Worm (Caenorhabditis elegans): Measurements from ENCODE around the gene gpla-1.

Gene gpla-1

DNA sequence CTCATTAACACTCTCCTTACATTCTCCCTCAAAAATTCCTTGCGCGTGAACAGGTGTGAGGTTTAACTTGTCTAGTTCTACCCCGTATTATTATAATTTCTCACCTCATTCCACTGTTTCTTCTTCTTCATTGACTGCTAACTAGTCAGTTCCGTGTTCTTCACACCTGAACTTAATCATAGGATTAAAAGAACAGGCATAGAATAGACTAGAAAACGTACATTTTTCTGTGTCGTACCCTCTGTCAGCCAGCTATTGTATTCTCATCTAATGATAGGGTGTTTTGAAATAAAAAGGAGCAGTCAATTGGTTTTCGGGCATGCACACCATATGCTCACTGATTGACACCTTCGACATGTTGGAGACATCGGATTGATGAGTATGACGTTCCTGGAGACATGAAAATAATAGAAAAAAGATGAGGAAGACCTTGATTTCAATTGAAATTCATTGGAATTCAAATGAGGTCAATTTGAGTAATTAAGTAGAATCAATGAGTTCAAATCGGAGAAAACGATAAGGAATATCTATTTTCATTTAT lies 9.9 kb upstream of the gpla-1 start:
- no peak for TF ChIP-seq flt-1 (GFP tag; IDR thresholded peaks at IDR 0.05)
- no peak for TF ChIP-seq ztf-29 (GFP tag; IDR thresholded peaks at IDR 0.05)
- no peak for TF ChIP-seq tab-1 (GFP tag; IDR thresholded peaks at IDR 0.05)
- TF ChIP-seq klf-2 (GFP tag; conservative IDR thresholded peaks at IDR 0.05): no peak
- no peak for TF ChIP-seq T22C8.4 (GFP tag; IDR thresholded peaks at IDR 0.05)
- TF ChIP-seq cog-1 (tag; optimal IDR thresholded peaks at IDR 0.05): no peak
- TF ChIP-seq ztf-23 (GFP tag; IDR thresholded peaks at IDR 0.05): no peak
- no peak for TF ChIP-seq ref-1 (GFP tag; conservative IDR thresholded peaks at IDR 0.05)
- TF ChIP-seq med-1 (GFP tag; optimal IDR thresholded peaks at IDR 0.05; ENCODE audit: insufficient read depth): no peak

DNA sequence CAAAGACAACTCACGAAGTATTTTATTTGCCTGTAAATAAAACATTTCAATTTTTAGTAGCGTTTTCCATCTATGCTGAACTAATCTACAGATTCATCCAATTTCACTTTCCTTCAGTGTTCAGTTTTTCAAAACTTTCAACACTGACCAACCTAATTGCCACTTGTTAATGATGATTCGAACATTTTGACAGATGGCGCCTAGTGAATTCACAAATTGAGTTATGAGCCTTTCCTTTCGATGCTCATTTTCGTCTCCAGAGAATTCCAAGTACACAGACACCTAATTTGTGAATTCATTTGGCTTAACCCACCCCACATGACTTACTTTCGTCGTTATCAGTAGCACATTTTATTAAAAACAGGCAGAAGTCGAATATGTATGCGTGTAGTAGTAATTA lies 9.2 kb upstream of the gpla-1 start:
- TF ChIP-seq cog-1 (tag; optimal IDR thresholded peaks at IDR 0.05): no peak

DNA sequence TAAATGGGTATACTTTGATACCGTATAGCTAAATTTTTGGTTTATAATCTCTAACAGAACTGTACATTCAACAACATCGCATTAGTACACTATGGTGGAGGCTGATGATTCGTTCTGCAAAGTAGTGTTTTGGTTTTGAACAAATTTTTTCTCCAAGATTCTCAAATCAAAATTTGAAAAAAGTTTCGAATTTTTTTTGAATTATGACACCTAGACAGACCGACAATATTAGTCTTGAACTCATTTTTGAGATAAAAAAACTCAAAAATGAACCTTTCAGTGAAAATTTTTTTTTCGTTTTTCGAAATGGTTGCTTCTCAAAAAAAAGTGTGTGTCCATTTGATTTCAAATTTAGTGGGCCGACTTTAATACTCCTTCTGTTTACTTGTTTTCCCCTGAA lies 7.8 kb upstream of the gpla-1 start:
- TF ChIP-seq tab-1 (GFP tag; IDR thresholded peaks at IDR 0.05) (no peak), T22C8.4 (GFP tag; IDR thresholded peaks at IDR 0.05) (no peak), klf-2 (GFP tag; conservative IDR thresholded peaks at IDR 0.05) (no peak), ztf-29 (GFP tag; IDR thresholded peaks at IDR 0.05) (no peak), ztf-23 (GFP tag; IDR thresholded peaks at IDR 0.05) (no peak), ref-1 (GFP tag; conservative IDR thresholded peaks at IDR 0.05) (no peak), cog-1 (tag; optimal IDR thresholded peaks at IDR 0.05) (no peak), flt-1 (GFP tag; IDR thresholded peaks at IDR 0.05) (no peak), med-1 (GFP tag; optimal IDR thresholded peaks at IDR 0.05; ENCODE audit: insufficient read depth) (no peak)

DNA sequence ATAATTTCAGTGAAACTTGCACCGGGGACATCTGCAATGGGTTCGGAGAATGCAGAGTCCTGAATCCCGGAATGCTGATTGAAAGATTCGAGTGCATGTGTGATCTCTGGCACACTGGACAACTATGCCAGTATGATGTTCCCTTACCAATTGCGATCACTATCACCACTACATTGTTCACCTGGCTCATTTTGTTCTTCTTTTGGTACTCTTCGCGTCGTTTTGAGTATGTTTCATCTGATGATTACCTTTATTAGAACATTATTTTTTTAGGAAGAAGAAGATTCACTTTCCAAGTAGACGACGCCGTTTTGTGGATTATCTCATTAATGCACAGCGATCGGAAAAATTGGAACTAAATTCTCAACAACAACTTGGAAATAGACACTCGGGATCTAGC lies 6.1 kb upstream of the gpla-1 start:
- TF ChIP-seq tab-1 (GFP tag; IDR thresholded peaks at IDR 0.05) (no peak), flt-1 (GFP tag; IDR thresholded peaks at IDR 0.05) (no peak), cog-1 (tag; optimal IDR thresholded peaks at IDR 0.05) (no peak), ref-1 (GFP tag; conservative IDR thresholded peaks at IDR 0.05) (no peak), T22C8.4 (GFP tag; IDR thresholded peaks at IDR 0.05) (no peak), med-1 (GFP tag; optimal IDR thresholded peaks at IDR 0.05; ENCODE audit: insufficient read depth) (no peak), ztf-29 (GFP tag; IDR thresholded peaks at IDR 0.05) (no peak), ztf-23 (GFP tag; IDR thresholded peaks at IDR 0.05) (no peak), klf-2 (GFP tag; conservative IDR thresholded peaks at IDR 0.05) (no peak)

DNA sequence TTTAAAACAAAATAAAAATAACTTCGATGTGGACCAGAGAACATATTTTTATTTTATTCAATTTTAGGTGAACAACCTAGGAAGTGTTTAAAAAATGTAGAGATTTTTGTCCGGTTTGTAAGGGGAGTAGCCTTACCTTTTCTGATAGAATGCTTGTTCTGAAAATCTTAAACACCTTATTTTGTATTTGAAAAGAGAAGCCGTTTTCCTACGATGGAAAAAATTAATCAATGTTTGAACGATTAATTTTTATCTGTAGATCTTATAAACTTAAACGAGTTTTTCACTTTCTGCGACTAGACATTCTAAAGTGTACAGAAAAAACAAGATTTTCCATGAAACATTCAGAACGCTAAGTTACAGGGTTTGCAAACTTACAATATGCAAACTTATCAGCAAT lies 4.7 kb upstream of the gpla-1 start, which contains the start of gene F58H1.6:
Gene F58H1.6, plus strand, starts transcription at position 301 of the 400 bp plus-strand sequence.
- TF ChIP-seq cog-1 (tag; optimal IDR thresholded peaks at IDR 0.05) (no peak), med-1 (GFP tag; optimal IDR thresholded peaks at IDR 0.05; ENCODE audit: insufficient read depth) (no peak), ref-1 (GFP tag; conservative IDR thresholded peaks at IDR 0.05) (no peak), ztf-23 (GFP tag; IDR thresholded peaks at IDR 0.05) (no peak), T22C8.4 (GFP tag; IDR thresholded peaks at IDR 0.05) (no peak), ztf-29 (GFP tag; IDR thresholded peaks at IDR 0.05) (no peak), klf-2 (GFP tag; conservative IDR thresholded peaks at IDR 0.05) (no peak), tab-1 (GFP tag; IDR thresholded peaks at IDR 0.05) (no peak), flt-1 (GFP tag; IDR thresholded peaks at IDR 0.05) (no peak)

- TF ChIP-seq tab-1 (GFP tag; IDR thresholded peaks at IDR 0.05) (no peak), ztf-29 (GFP tag; IDR thresholded peaks at IDR 0.05) (no peak), med-1 (GFP tag; optimal IDR thresholded peaks at IDR 0.05; ENCODE audit: insufficient read depth) (no peak), flt-1 (GFP tag; IDR thresholded peaks at IDR 0.05) (no peak), ztf-23 (GFP tag; IDR thresholded peaks at IDR 0.05) (no peak), T22C8.4 (GFP tag; IDR thresholded peaks at IDR 0.05) (no peak), ref-1 (GFP tag; conservative IDR thresholded peaks at IDR 0.05) (no peak), klf-2 (GFP tag; conservative IDR thresholded peaks at IDR 0.05) (no peak), cog-1 (tag; optimal IDR thresholded peaks at IDR 0.05) (no peak)
Measured at ce11 chrV:11941664-11942063, 4.1 kb upstream of the gpla-1 start.

DNA sequence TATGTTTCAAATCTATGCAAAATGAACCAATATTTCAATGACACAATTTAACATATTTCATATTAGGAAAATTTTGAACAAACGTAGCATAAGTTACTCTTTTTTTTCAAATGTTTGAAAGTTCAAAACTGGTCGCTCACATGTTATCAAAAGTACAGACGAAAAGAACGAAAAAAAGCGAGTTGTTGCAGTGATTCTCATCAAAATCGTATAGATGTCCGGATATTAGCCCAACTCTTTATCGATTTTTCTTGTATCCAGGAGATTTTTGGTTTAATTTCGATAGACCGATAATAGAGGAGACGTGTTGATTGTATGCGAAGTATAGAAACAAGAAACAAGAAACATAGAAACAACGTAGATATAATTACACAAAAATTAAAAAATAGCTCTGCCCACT lies 2.7 kb upstream of the gpla-1 start:
- no peak for TF ChIP-seq flt-1 (GFP tag; IDR thresholded peaks at IDR 0.05)
- no peak for TF ChIP-seq T22C8.4 (GFP tag; IDR thresholded peaks at IDR 0.05)
- TF ChIP-seq tab-1 (GFP tag; IDR thresholded peaks at IDR 0.05): no peak
- TF ChIP-seq ztf-23 (GFP tag; IDR thresholded peaks at IDR 0.05): no peak
- TF ChIP-seq klf-2 (GFP tag; conservative IDR thresholded peaks at IDR 0.05): no peak
- no peak for TF ChIP-seq cog-1 (tag; optimal IDR thresholded peaks at IDR 0.05)
- TF ChIP-seq med-1 (GFP tag; optimal IDR thresholded peaks at IDR 0.05; ENCODE audit: insufficient read depth): no peak
- no peak for TF ChIP-seq ref-1 (GFP tag; conservative IDR thresholded peaks at IDR 0.05)
- no peak for TF ChIP-seq ztf-29 (GFP tag; IDR thresholded peaks at IDR 0.05)

DNA sequence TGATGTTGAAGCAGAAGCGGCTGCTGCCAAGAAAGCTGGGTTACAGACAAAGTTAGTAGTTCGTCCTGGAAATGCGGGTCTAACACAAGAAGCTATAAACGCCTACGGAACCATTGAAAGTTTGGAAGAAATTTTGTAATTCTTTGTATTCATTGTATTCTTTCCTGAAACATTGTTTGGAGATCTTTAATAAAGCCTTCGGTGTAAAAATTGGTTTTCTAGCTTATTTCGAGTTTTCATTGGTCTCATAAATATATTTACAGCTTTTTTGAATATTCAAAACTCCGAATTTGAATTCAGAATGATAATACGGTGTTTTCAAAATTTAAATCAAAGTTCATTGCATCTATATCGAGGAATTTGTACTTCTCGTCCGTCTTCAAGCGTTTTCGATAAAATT lies 2.8 kb downstream of the gpla-1 start, which contains the start of gene F58H1.8:
Gene F58H1.8, plus strand, starts transcription at position 301 of the 400 bp plus-strand sequence.
- no peak for TF ChIP-seq ztf-23 (GFP tag; IDR thresholded peaks at IDR 0.05)
- no peak for TF ChIP-seq T22C8.4 (GFP tag; IDR thresholded peaks at IDR 0.05)

ce11 chrV:11933196-11934028 lies 4.2 kb downstream of the gpla-1 start, which contains the start of the genes aman-2 and F58H1.3:
Gene aman-2, minus strand, starts transcription at chrV:11933246.
Gene F58H1.3, plus strand, starts transcription at chrV:11933978.
- TF ChIP-seq cog-1 (tag; optimal IDR thresholded peaks at IDR 0.05) (peak; percentile 81), ref-1 (GFP tag; conservative IDR thresholded peaks at IDR 0.05) (no peak), tab-1 (GFP tag; IDR thresholded peaks at IDR 0.05) (no peak), ztf-23 (GFP tag; IDR thresholded peaks at IDR 0.05) (peak; percentile 78), flt-1 (GFP tag; IDR thresholded peaks at IDR 0.05) (no peak), med-1 (GFP tag; optimal IDR thresholded peaks at IDR 0.05; ENCODE audit: insufficient read depth) (no peak), ztf-29 (GFP tag; IDR thresholded peaks at IDR 0.05) (no peak), T22C8.4 (GFP tag; IDR thresholded peaks at IDR 0.05) (no peak)

Measured in whole organism, midembryonic.